Fruit fly (Drosophila melanogaster) whole organism, embryonic: ENCODE measurements around the gene pasi2.

ENCODE experiments used
- BEAF-32 ChIP-seq: fragments of 200-800 bp; sonication (Bioruptor generic); optimal IDR thresholded peaks from 3 replicates; lab custom pipeline; 2017; ENCODE audit warnings: missing biosample characterization, missing genetic modification characterization, mild to moderate bottlenecking, moderate library complexity, missing genetic modification reagents
- CG11560 ChIP-seq: fragments of 200-800 bp; sonication (Bioruptor generic); IDR thresholded peaks from 3 replicates; pipeline ENCODE4 v1.3.6; 2022; ENCODE audit warnings: missing biosample characterization, missing genetic modification characterization
- CG12299 ChIP-seq: fragments of 200-800 bp; sonication (Bioruptor generic); optimal IDR thresholded peaks from 2 replicates; lab custom pipeline; 2018; ENCODE audit warnings: missing biosample characterization, mild to moderate bottlenecking, missing genetic modification characterization
- CG14667 ChIP-seq: fragments of 200-800 bp; sonication (Bioruptor generic); IDR thresholded peaks from 2 replicates; pipeline ENCODE4 v1.3.6; 2022; ENCODE audit warnings: missing biosample characterization, missing genetic modification characterization
- CG1529 ChIP-seq: fragments of 200-800 bp; sonication (Bioruptor generic); optimal IDR thresholded peaks from 3 replicates; lab custom pipeline; 2018; ENCODE audit warnings: missing biosample characterization, missing genetic modification characterization
- CG15601 ChIP-seq: fragments of 200-800 bp; sonication (Bioruptor generic); optimal IDR thresholded peaks from 3 replicates; lab custom pipeline; 2019; ENCODE audit warnings: missing biosample characterization, mild to moderate bottlenecking, missing genetic modification characterization, moderate library complexity
- CG16863 ChIP-seq: fragments of 200-800 bp; sonication (Bioruptor generic); optimal IDR thresholded peaks from 3 replicates; lab custom pipeline; 2016; ENCODE audit warnings: missing biosample characterization, missing genetic modification characterization
- CG34376 ChIP-seq: fragments of 200-800 bp; sonication (Bioruptor generic); optimal IDR thresholded peaks from 2 replicates; lab custom pipeline; 2018; ENCODE audit warnings: missing biosample characterization, mild to moderate bottlenecking, missing genetic modification characterization
- CG4404 ChIP-seq: fragments of 200-800 bp; sonication (Bioruptor generic); IDR thresholded peaks from 2 replicates; pipeline ENCODE4 v1.3.6; 2022; ENCODE audit warnings: missing biosample characterization, missing genetic modification characterization
- CG5180 ChIP-seq: fragments of 200-800 bp; sonication (Bioruptor generic); optimal IDR thresholded peaks from 3 replicates; lab custom pipeline; 2017; ENCODE audit warnings: missing biosample characterization, missing genetic modification characterization, mild to moderate bottlenecking, moderate library complexity, missing genetic modification reagents
- CG8944 ChIP-seq: fragments of 200-800 bp; sonication (Bioruptor generic); optimal IDR thresholded peaks from 3 replicates; lab custom pipeline; 2016; ENCODE audit warnings: missing biosample characterization, missing genetic modification characterization
- CG9437 ChIP-seq: fragments of 200-800 bp; sonication (Bioruptor generic); optimal IDR thresholded peaks from 2 replicates; lab custom pipeline; 2018; ENCODE audit warnings: missing biosample characterization, mild to moderate bottlenecking, missing genetic modification characterization
- Deaf1 ChIP-seq: fragments of 200-800 bp; optimal IDR thresholded peaks from 3 replicates; lab custom pipeline; 2019; ENCODE audit warnings: missing biosample characterization, mild to moderate bottlenecking, missing genetic modification characterization, moderate library complexity
- Dek ChIP-seq: fragments of 200-800 bp; sonication (Bioruptor generic); optimal IDR thresholded peaks from 3 replicates; lab custom pipeline; 2019; ENCODE audit warnings: missing biosample characterization, mild to moderate bottlenecking, missing genetic modification characterization, moderate library complexity
- Doc2 ChIP-seq: fragments of 200-800 bp; sonication (Bioruptor generic); IDR thresholded peaks from 2 replicates; pipeline ENCODE4 v1.3.6; 2022; ENCODE audit warnings: missing biosample characterization, missing genetic modification characterization
- E2f2 ChIP-seq: fragments of 200-800 bp; sonication (Bioruptor generic); IDR thresholded peaks from 2 replicates; pipeline ENCODE4 v1.3.6; 2022; ENCODE audit warnings: missing biosample characterization, missing genetic modification characterization
- HLHmδ ChIP-seq: fragments of 200-800 bp; sonication (Bioruptor generic); optimal IDR thresholded peaks from 2 replicates; lab custom pipeline; 2018; ENCODE audit warnings: missing biosample characterization, mild to moderate bottlenecking, missing genetic modification characterization, moderate library complexity
- Mes4 ChIP-seq: fragments of 200-800 bp; sonication (Bioruptor generic); optimal IDR thresholded peaks from 2 replicates; lab custom pipeline; 2016; ENCODE audit warnings: missing biosample characterization, missing genetic modification characterization
- NC2β ChIP-seq: fragments of 200-800 bp; sonication (Bioruptor generic); optimal IDR thresholded peaks from 2 replicates; lab custom pipeline; 2016; ENCODE audit warnings: missing biosample characterization, missing genetic modification characterization
- Opbp ChIP-seq: fragments of 200-800 bp; sonication (Bioruptor generic); IDR thresholded peaks from 3 replicates; pipeline ENCODE4 v1.3.6; 2022; ENCODE audit warnings: missing biosample characterization, missing genetic modification characterization; ENCODE audit not compliant: partially characterized antibody
- Pdp1 ChIP-seq, 2 experiments: fragments of 200-800 bp; sonication (Bioruptor generic); optimal IDR thresholded peaks; 3 replicates each; lab custom pipeline; 2016; ENCODE audit warnings: missing biosample characterization in 2 of 2, missing genetic modification characterization in 2 of 2, mild to moderate bottlenecking in 1 of 2, moderate library complexity in 1 of 2
- Rx ChIP-seq: fragments of 200-800 bp; sonication (Bioruptor generic); IDR thresholded peaks from 2 replicates; pipeline ENCODE4 v1.3.6; 2022; ENCODE audit warnings: missing biosample characterization, missing genetic modification characterization
- Sry-β ChIP-seq: fragments of 200-800 bp; sonication (Bioruptor generic); optimal IDR thresholded peaks from 2 replicates; lab custom pipeline; 2018; ENCODE audit warnings: missing biosample characterization, mild to moderate bottlenecking, missing genetic modification characterization, moderate library complexity
- Sry-δ ChIP-seq: fragments of 200-800 bp; sonication (Bioruptor generic); optimal IDR thresholded peaks from 2 replicates; lab custom pipeline; 2016; ENCODE audit warnings: missing biosample characterization, missing genetic modification characterization
- Ssrp ChIP-seq: fragments of 200-800 bp; sonication (Bioruptor generic); optimal IDR thresholded peaks from 2 replicates; lab custom pipeline; 2018; ENCODE audit warnings: missing biosample characterization, mild to moderate bottlenecking, missing genetic modification characterization, moderate library complexity
- Usf ChIP-seq: fragments of 200-800 bp; sonication (Bioruptor generic); optimal IDR thresholded peaks from 2 replicates; lab custom pipeline; 2017; ENCODE audit warnings: missing genotype, missing biosample characterization, missing genetic modification characterization
- al ChIP-seq: fragments of 200-800 bp; sonication (Bioruptor generic); IDR thresholded peaks from 2 replicates; pipeline ENCODE4 v1.3.6; 2022; ENCODE audit warnings: missing biosample characterization, missing genetic modification characterization
- amos ChIP-seq: fragments of 200-800 bp; sonication (Bioruptor generic); IDR thresholded peaks from 2 replicates; pipeline ENCODE4 v1.3.6; 2022; ENCODE audit warnings: missing biosample characterization, missing genetic modification characterization; ENCODE audit not compliant: partially characterized antibody
- ara ChIP-seq: fragments of 200-800 bp; sonication (Bioruptor generic); IDR thresholded peaks from 2 replicates; pipeline ENCODE4 v1.3.6; 2022; ENCODE audit warnings: missing biosample characterization, missing genetic modification characterization
- ato ChIP-seq: fragments of 200-800 bp; sonication (Bioruptor generic); IDR thresholded peaks from 2 replicates; pipeline ENCODE4 v1.3.6; 2022; ENCODE audit warnings: missing biosample characterization, missing genetic modification characterization; ENCODE audit not compliant: partially characterized antibody
- cad ChIP-seq: fragments of >200 bp; optimal IDR thresholded peaks from 2 replicates; lab custom pipeline; 2017; ENCODE audit warnings: missing biosample characterization, missing genetic modification characterization
- dmrt11E ChIP-seq: fragments of 200-800 bp; sonication (Bioruptor generic); optimal IDR thresholded peaks from 3 replicates; lab custom pipeline; 2018; ENCODE audit warnings: missing biosample characterization, mild to moderate bottlenecking, missing genetic modification characterization, moderate library complexity
- dmrt99B ChIP-seq: fragments of 200-800 bp; sonication (Bioruptor generic); optimal IDR thresholded peaks from 2 replicates; lab custom pipeline; 2018; ENCODE audit warnings: missing biosample characterization, mild to moderate bottlenecking, missing genetic modification characterization, moderate library complexity
- dysf ChIP-seq: fragments of 200-800 bp; sonication (Bioruptor generic); IDR thresholded peaks from 3 replicates; pipeline ENCODE4 v1.3.6; 2022; ENCODE audit warnings: missing biosample characterization, missing genetic modification characterization
- en ChIP-seq: fragments of 200-800 bp; sonication (Bioruptor generic); optimal IDR thresholded peaks from 2 replicates; lab custom pipeline; 2016; ENCODE audit warnings: missing biosample characterization, missing genetic modification characterization
- gsb-n ChIP-seq: fragments of 200-800 bp; sonication (Bioruptor generic); optimal IDR thresholded peaks from 3 replicates; lab custom pipeline; 2018; ENCODE audit warnings: missing biosample characterization, mild to moderate bottlenecking, missing genetic modification characterization
- ham ChIP-seq: fragments of 200-800 bp; sonication (Bioruptor generic); IDR thresholded peaks from 2 replicates; pipeline ENCODE4 v1.3.6; 2022; ENCODE audit warnings: missing biosample characterization, missing genetic modification characterization
- hbn ChIP-seq: fragments of 200-800 bp; sonication (Bioruptor generic); IDR thresholded peaks from 2 replicates; pipeline ENCODE4 v1.3.6; 2022; ENCODE audit warnings: missing biosample characterization, missing genetic modification characterization; ENCODE audit not compliant: partially characterized antibody
- ind ChIP-seq: fragments of 200-800 bp; sonication (Bioruptor generic); optimal IDR thresholded peaks from 3 replicates; lab custom pipeline; 2016; ENCODE audit warnings: missing biosample characterization, missing genetic modification characterization
- org-1 ChIP-seq: fragments of 200-800 bp; sonication (Bioruptor generic); optimal IDR thresholded peaks from 2 replicates; lab custom pipeline; 2017; ENCODE audit warnings: missing biosample characterization, missing genetic modification characterization
- pfk ChIP-seq: fragments of 200-800 bp; sonication (Bioruptor generic); optimal IDR thresholded peaks from 2 replicates; lab custom pipeline; 2018; ENCODE audit warnings: missing biosample characterization, mild to moderate bottlenecking, missing genetic modification characterization, moderate library complexity
- so ChIP-seq: fragments of 200-800 bp; sonication (Bioruptor generic); IDR thresholded peaks from 3 replicates; pipeline ENCODE4 v1.3.6; 2022; ENCODE audit warnings: missing biosample characterization, missing genetic modification characterization
- stwl ChIP-seq: fragments of 200-800 bp; sonication (Bioruptor generic); optimal IDR thresholded peaks from 3 replicates; lab custom pipeline; 2018; ENCODE audit warnings: missing biosample characterization, mild to moderate bottlenecking, missing genetic modification characterization, moderate library complexity
- sug ChIP-seq: fragments of 200-800 bp; optimal IDR thresholded peaks from 2 replicates; lab custom pipeline; 2019; ENCODE audit warnings: missing biosample characterization, mild to moderate bottlenecking, missing genetic modification characterization, moderate library complexity
- tin ChIP-seq: fragments of 200-800 bp; sonication (Bioruptor generic); optimal IDR thresholded peaks from 3 replicates; lab custom pipeline; 2016; ENCODE audit warnings: missing biosample characterization, missing genetic modification characterization
- tio ChIP-seq: fragments of 200-800 bp; sonication (Bioruptor generic); optimal IDR thresholded peaks from 2 replicates; lab custom pipeline; 2017; ENCODE audit warnings: missing biosample characterization, missing genetic modification characterization, inconsistent platforms
- tll ChIP-seq, 2 experiments: fragments of 200-800 bp in 1 of 2; fragments of >200 bp in 1 of 2; sonication (Bioruptor generic) in 1 of 2; optimal IDR thresholded peaks; 2 replicates each; lab custom pipeline; 2017 to 2019; ENCODE audit warnings: missing biosample characterization in 2 of 2, missing genetic modification characterization in 2 of 2, mild to moderate bottlenecking in 1 of 2, moderate library complexity in 1 of 2
- toy ChIP-seq: fragments of 200-800 bp; sonication (Bioruptor generic); IDR thresholded peaks from 2 replicates; pipeline ENCODE4 v1.3.6; 2022; ENCODE audit warnings: missing biosample characterization, missing genetic modification characterization
- twi ChIP-seq: fragments of 200-800 bp; optimal IDR thresholded peaks from 2 replicates; lab custom pipeline; 2019; ENCODE audit warnings: missing biosample characterization, mild to moderate bottlenecking, missing genetic modification characterization, moderate library complexity
- tx ChIP-seq: fragments of 200-800 bp; sonication (Bioruptor generic); optimal IDR thresholded peaks from 2 replicates; lab custom pipeline; 2016; ENCODE audit warnings: missing biosample characterization, missing genetic modification characterization
- unc-4 ChIP-seq: fragments of 200-800 bp; sonication (Bioruptor generic); IDR thresholded peaks from 2 replicates; pipeline ENCODE4 v1.3.6; 2022; ENCODE audit warnings: missing biosample characterization, missing genetic modification characterization; ENCODE audit not compliant: partially characterized antibody

pasi2 gene

DNA sequence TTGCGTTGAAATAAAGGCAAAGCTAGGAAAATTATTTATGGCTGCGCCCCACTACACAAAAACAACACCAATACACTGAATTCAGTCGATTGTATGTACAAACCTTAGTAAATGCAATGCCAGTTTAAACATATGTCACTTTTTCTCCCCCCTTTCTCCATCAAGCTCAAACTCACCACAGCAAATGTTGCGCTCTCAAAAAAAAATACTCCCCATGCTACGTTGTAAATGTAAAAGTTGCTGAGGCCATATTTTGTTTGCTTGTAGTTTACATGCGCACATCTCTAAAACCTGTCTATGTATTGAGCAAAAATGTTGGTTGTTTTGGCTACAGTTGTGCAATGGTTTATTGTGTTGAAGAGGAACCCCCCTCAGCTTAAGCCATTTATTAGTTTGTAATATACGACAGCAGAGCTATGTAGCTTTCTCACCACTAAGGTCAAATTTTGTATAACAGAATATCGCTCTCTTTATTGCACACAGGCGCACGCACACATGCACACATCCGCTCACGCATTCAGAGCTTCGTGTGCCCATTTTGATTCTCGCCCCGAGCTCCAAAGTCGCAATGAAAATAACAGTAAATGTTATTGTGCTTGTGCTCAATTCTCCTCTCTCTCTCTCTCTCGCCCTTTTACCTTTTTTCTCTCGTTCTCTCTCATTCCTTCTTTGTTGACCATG, 17.8 kb downstream of the pasi2 start (continued):
- TF ChIP-seq hbn (GFP tag; lab: Robert Waterston, UW) (no peak), en (no peak), Sry-β (no peak), sug (tag; lab: Kevin White, UChicago) (peak; percentile 87), dmrt99B (tag; lab: Kevin White, UChicago) (no peak), CG8944 (GFP tag; lab: Kevin White, UChicago) (no peak), tin (GFP tag; lab: Kevin White, UChicago) (no peak), CG15601 (tag; lab: Kevin White, UChicago) (peak; percentile 29), Pdp1 (GFP tag; optimal IDR thresholded peaks at IDR 0.05; lab: Kevin White, UChicago) (peak in 1 of 2 experiments; percentile 92), Opbp (GFP tag; lab: Robert Waterston, UW) (no peak), dysf (no peak), Deaf1 (peak; percentile 87), dmrt11E (no peak), CG5180 (GFP tag; lab: Kevin White, UChicago) (no peak), cad (no peak), ind (GFP tag; lab: Kevin White, UChicago) (no peak), CG9437 (no peak), E2f2 (GFP tag; lab: Robert Waterston, UW) (no peak), Mes4 (GFP tag; lab: Kevin White, UChicago) (no peak), gsb-n (no peak), ham (GFP tag; lab: Robert Waterston, UW) (no peak), CG1529 (peak; percentile 4), al (GFP tag; lab: Robert Waterston, UW) (no peak), NC2β (GFP tag; lab: Kevin White, UChicago) (no peak), org-1 (GFP tag; lab: Kevin White, UChicago) (no peak), CG34376 (GFP tag; lab: Kevin White, UChicago) (peak; percentile 69), HLHmδ (GFP tag; lab: Kevin White, UChicago) (peak; percentile 20), twi (tag; lab: Kevin White, UChicago) (peak; percentile 72), BEAF-32 (GFP tag; lab: Kevin White, UChicago) (no peak), Ssrp (no peak)

dm6 chr3R:9353276-9353652, 18.3 kb downstream of the pasi2 start:
- TF ChIP-seq Usf (peak; percentile 46), Sry-δ (GFP tag; lab: Kevin White, UChicago) (no peak), toy (GFP tag; lab: Robert Waterston, UW) (no peak), Deaf1 (peak; percentile 63), tll (GFP tag; optimal IDR thresholded peaks at IDR 0.05; lab: Kevin White, UChicago) (peak in 1 of 2 experiments; percentile 68), Doc2 (no peak), tio (GFP tag; lab: Kevin White, UChicago) (peak; percentile 85), pfk (no peak), amos (no peak), CG16863 (GFP tag; lab: Kevin White, UChicago) (peak; percentile 53), CG11560 (tag; lab: Robert Waterston, UW) (no peak), CG14667 (GFP tag; lab: Robert Waterston, UW) (no peak), stwl (tag; lab: Kevin White, UChicago) (no peak), CG4404 (GFP tag; lab: Robert Waterston, UW) (no peak), Dek (tag; lab: Kevin White, UChicago) (peak; percentile 89), unc-4 (GFP tag; lab: Robert Waterston, UW) (no peak), CG12299 (tag; lab: Kevin White, UChicago) (peak; percentile 83), tx (GFP tag; lab: Kevin White, UChicago) (peak; percentile 22), Rx (GFP tag; lab: Robert Waterston, UW) (no peak), so (no peak), ara (no peak), ato (GFP tag; lab: Robert Waterston, UW) (no peak)
